Worm (Caenorhabditis elegans): ENCODE results near the gene F09E5.12.

Gene F09E5.12

DNA sequence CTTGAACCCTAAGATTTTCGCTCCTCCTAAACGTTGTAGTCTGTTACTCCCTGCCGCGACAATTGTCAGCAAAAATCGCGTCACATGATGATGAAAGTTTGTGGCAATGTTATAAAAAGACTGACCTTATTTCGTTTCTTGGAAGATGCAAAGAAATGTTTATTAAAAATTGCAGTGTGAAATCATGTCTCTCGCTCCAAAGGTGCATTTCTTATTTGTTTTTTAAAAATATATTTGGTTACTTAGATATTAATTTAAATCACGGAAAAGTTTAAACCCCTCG lies 7.6 kb upstream of the F09E5.12 start:
- TF ChIP-seq ZK546.5 (tag; optimal IDR thresholded peaks at IDR 0.05), result no peak
- peak; percentile 5 for TF ChIP-seq nhr-25 (tag; optimal IDR thresholded peaks at IDR 0.05)
- peak; percentile 49 for TF ChIP-seq nhr-129 (tag; optimal IDR thresholded peaks at IDR 0.05)
- TF ChIP-seq crh-2 (tag; optimal IDR thresholded peaks at IDR 0.05), result peak; percentile 28
- peak; percentile 8 for TF ChIP-seq fos-1 (tag; optimal IDR thresholded peaks at IDR 0.05)
- no peak for TF ChIP-seq lin-13 (GFP tag; optimal IDR thresholded peaks at IDR 0.05)
- TF ChIP-seq aly-2 (tag; optimal IDR thresholded peaks at IDR 0.05), result no peak
- no peak for TF ChIP-seq ceh-16 (tag; optimal IDR thresholded peaks at IDR 0.05)
- TF ChIP-seq ztf-1 (GFP tag; conservative IDR thresholded peaks at IDR 0.05), result no peak
- no peak for TF ChIP-seq nhr-11 (tag; optimal IDR thresholded peaks at IDR 0.05)
- TF ChIP-seq elt-1 (tag; optimal IDR thresholded peaks at IDR 0.05), result no peak
- peak; percentile 33 for TF ChIP-seq sma-9 (GFP tag; optimal IDR thresholded peaks at IDR 0.05)
- no peak for TF ChIP-seq sma-9 (tag; optimal IDR thresholded peaks at IDR 0.05)
- TF ChIP-seq nhr-10 (tag; optimal IDR thresholded peaks at IDR 0.05), result no peak

DNA sequence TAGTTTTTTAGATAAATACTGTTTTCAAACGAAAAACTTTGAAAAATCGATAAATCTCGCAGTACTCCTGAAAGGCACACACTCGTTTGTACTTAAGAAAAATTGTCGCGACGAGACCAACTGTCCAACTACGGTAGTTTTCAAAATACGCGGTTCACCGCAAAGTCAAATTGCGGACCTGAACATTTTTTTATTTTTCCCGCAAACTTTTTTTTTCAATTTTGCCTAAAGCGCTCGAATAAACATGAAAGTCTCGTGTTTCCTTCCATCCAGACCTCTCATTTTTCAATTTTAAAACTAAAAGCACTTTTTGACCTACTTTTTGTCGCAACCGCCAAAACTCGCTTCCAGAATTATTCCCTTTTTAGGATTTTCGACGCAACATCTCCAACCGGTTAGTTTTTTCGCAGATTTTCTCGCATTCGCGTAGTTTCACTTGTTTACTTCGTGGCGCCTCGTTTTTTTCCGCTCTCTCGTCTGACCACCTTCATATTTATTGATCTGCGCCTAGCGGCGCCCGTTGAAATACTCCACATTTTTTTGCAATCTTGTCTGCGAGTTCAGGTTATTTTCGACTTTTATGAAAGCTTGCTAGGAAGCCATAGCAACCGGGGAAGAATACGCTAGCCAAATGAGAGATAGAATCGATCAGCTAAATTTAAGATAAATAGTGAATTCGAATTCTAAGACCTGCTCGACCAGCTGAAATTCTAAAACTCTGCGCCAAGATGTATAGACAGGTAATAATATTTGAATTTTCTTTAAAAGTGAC lies 7.1 kb upstream of the F09E5.12 start, which contains the start of gene prdx-2:
Gene prdx-2, plus strand, starts transcription at position 729 of the 772 bp plus-strand sequence.
- TF ChIP-seq snpc-4 (tag; optimal IDR thresholded peaks at IDR 0.05) (no peak), lin-11 (tag; optimal IDR thresholded peaks at IDR 0.05) (peak; percentile 16), lsy-2 (tag; optimal IDR thresholded peaks at IDR 0.05) (peak in 1 of 2 experiments; percentile 16)

DNA sequence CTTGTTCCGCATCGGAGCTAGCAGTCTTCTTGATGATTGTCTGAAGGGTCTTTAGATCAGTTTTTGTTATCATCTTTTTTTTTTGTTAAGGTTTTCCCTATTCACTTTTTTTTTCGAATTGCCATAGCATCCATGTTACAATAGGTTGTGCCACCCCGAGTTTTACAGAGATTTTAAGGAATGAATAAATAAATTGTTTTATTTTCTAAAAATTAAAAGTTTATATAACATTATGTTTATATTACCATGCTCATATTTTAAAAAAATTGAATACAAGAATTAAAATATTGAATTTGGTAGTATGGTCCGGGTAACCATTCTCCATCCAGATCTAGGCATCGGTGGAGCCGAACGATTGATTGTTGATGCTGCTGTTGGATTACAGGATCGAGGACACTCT lies 4.4 kb upstream of the F09E5.12 start, which contains the start of gene algn-2:
Gene algn-2, plus strand, starts transcription at position 301 of the 400 bp plus-strand sequence.
- TF ChIP-seq nhr-12 (tag; optimal IDR thresholded peaks at IDR 0.05) (no peak), mab-5 (tag; optimal IDR thresholded peaks at IDR 0.05) (no peak), nhr-21 (tag; optimal IDR thresholded peaks at IDR 0.05) (no peak), R02D3.7 (tag; optimal IDR thresholded peaks at IDR 0.05) (no peak), nhr-25 (tag; optimal IDR thresholded peaks at IDR 0.05) (no peak), egl-27 (tag; optimal IDR thresholded peaks at IDR 0.05) (no peak), crh-2 (tag; optimal IDR thresholded peaks at IDR 0.05) (no peak), snpc-4 (tag; optimal IDR thresholded peaks at IDR 0.05) (no peak), zag-1 (tag; optimal IDR thresholded peaks at IDR 0.05) (no peak), aly-2 (tag; optimal IDR thresholded peaks at IDR 0.05) (no peak), alr-1 (tag; optimal IDR thresholded peaks at IDR 0.05) (no peak), blmp-1 (tag; optimal IDR thresholded peaks at IDR 0.05; ENCODE audit: insufficient read depth) (no peak), F13H6.1 (tag; optimal IDR thresholded peaks at IDR 0.05) (no peak), ama-1 (optimal IDR thresholded peaks at IDR 0.05) (no peak), sma-9 (GFP tag; optimal IDR thresholded peaks at IDR 0.05) (no peak), sma-9 (tag; optimal IDR thresholded peaks at IDR 0.05) (no peak), unc-39 (tag; optimal IDR thresholded peaks at IDR 0.05) (no peak)

- TF ChIP-seq ztf-1 (GFP tag; conservative IDR thresholded peaks at IDR 0.05) (no peak), lin-13 (GFP tag; optimal IDR thresholded peaks at IDR 0.05) (peak; percentile 92), ztf-11 (tag; optimal IDR thresholded peaks at IDR 0.05) (no peak), nhr-129 (tag; optimal IDR thresholded peaks at IDR 0.05) (peak; percentile 90), aly-2 (tag; optimal IDR thresholded peaks at IDR 0.05) (no peak), unc-62 (GFP tag; optimal IDR thresholded peaks at IDR 0.05) (no peak), egl-27 (tag; optimal IDR thresholded peaks at IDR 0.05) (peak; percentile 81), unc-55 (GFP tag; optimal IDR thresholded peaks at IDR 0.05) (peak; percentile 94), elt-1 (tag; optimal IDR thresholded peaks at IDR 0.05) (no peak), elt-3 (tag; optimal IDR thresholded peaks at IDR 0.05) (no peak), nhr-237 (tag; optimal IDR thresholded peaks at IDR 0.05) (peak; percentile 11), C34F6.9 (tag; optimal IDR thresholded peaks at IDR 0.05) (peak; percentile 99), nhr-10 (tag; optimal IDR thresholded peaks at IDR 0.05) (peak; percentile 37), Y55F3AM.14 (GFP tag; optimal IDR thresholded peaks at IDR 0.05) (no peak), snpc-4 (tag; optimal IDR thresholded peaks at IDR 0.05) (peak; percentile 82), ZK546.5 (tag; optimal IDR thresholded peaks at IDR 0.05) (peak; percentile 43), mdl-1 (tag; optimal IDR thresholded peaks at IDR 0.05) (peak in 1 of 2 experiments; percentile 54), nhr-12 (tag; optimal IDR thresholded peaks at IDR 0.05) (peak; percentile 55), nhr-11 (tag; optimal IDR thresholded peaks at IDR 0.05) (no peak), nhr-23 (tag; optimal IDR thresholded peaks at IDR 0.05) (no peak), sem-4 (tag; optimal IDR thresholded peaks at IDR 0.05) (peak; percentile 83), F13H6.1 (tag; optimal IDR thresholded peaks at IDR 0.05) (peak; percentile 92), sma-3 (GFP tag; optimal IDR thresholded peaks at IDR 0.05) (peak; percentile 89), skn-1 (tag; optimal IDR thresholded peaks at IDR 0.05) (peak; percentile 52), lsy-2 (tag; optimal IDR thresholded peaks at IDR 0.05) (peak; percentile 90 to 96), fos-1 (tag; optimal IDR thresholded peaks at IDR 0.05) (peak; percentile 92), blmp-1 (tag; optimal IDR thresholded peaks at IDR 0.05; ENCODE audit: insufficient read depth) (peak; percentile 63), peb-1 (tag; optimal IDR thresholded peaks at IDR 0.05) (no peak), mbf-1 (tag; optimal IDR thresholded peaks at IDR 0.05) (no peak), alr-1 (tag; optimal IDR thresholded peaks at IDR 0.05) (no peak), ztf-4 (tag; optimal IDR thresholded peaks at IDR 0.05) (peak; percentile 83), lin-11 (tag; optimal IDR thresholded peaks at IDR 0.05) (peak; percentile 60)
Measured at ce11 chrII:5373275-5374047, 2.9 kb upstream of the F09E5.12 start, which contains the start of the genes agt-2 and F09E5.3. TSS of gene agt-2 (minus strand) at chrII:5373827. TSS of gene F09E5.3 (plus strand) at chrII:5373997.

All from whole organism, L2 larva.